Fruit fly (Drosophila melanogaster) whole organism: ENCODE measurements around the gene CG31673.

Experiments used
- Dll ChIP-seq: fragments of >200 bp; optimal IDR thresholded peaks from 2 replicates; lab custom pipeline; 2017
- psq ChIP-seq: fragments of >200 bp; optimal IDR thresholded peaks from 2 replicates; lab custom pipeline; 2017

DNA sequence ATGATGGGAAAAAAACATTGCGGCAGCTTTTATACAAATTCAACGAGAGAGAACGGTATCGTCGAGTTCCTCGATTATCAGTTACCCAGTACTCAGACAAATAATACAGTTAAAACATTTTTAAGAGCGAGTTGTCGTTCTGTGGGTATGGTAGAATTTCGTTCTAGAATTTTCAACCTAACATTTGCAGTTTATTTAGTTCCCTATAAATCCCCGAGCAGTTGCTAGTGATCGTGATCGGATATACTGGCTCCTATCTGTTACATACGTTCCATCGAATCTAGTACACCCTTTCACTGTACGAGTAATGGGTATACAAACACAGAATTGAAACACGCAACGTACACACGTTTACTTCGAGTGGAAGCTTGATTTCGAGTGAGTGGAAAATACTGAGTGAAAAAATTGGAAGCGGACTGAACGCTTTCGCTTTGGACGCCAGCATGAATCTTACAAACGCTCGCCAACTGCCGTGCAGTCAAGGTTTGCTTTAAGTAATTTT is 35.4 kb downstream of the CG31673 start, which contains the start of gene CG9338:
- TF ChIP-seq psq (lab: Kevin White, UChicago) (no peak), Dll (lab: Kevin White, UChicago) (no peak)
